Fruit fly (Drosophila melanogaster) whole organism, embryonic: ENCODE results near the gene CG32819.
"Not testable (repeated sequence)": the region's sequence is repeated elsewhere in the genome, so short reads cannot be mapped to it uniquely, and the experiment has no call there.

ENCODE experiments used
- CG10209 ChIP-seq: fragments of 200-800 bp; sonication (Bioruptor generic); optimal IDR thresholded peaks from 3 replicates; lab custom pipeline; 2017; ENCODE audit warnings: missing biosample characterization, mild to moderate bottlenecking, missing genetic modification characterization, missing genetic modification reagents
- CG7745 ChIP-seq: fragments of 200-800 bp; sonication (Bioruptor generic); optimal IDR thresholded peaks from 2 replicates; lab custom pipeline; 2018; ENCODE audit warnings: missing biosample characterization, mild to moderate bottlenecking, missing genetic modification characterization, moderate library complexity
- H2.0 ChIP-seq: fragments of 200-800 bp; sonication (Bioruptor generic); IDR thresholded peaks from 2 replicates; pipeline ENCODE4 v1.3.6; 2022; ENCODE audit warnings: missing biosample characterization, missing genetic modification characterization
- twi ChIP-seq: fragments of 200-800 bp; optimal IDR thresholded peaks from 2 replicates; lab custom pipeline; 2019; ENCODE audit warnings: missing biosample characterization, mild to moderate bottlenecking, missing genetic modification characterization, moderate library complexity

DNA sequence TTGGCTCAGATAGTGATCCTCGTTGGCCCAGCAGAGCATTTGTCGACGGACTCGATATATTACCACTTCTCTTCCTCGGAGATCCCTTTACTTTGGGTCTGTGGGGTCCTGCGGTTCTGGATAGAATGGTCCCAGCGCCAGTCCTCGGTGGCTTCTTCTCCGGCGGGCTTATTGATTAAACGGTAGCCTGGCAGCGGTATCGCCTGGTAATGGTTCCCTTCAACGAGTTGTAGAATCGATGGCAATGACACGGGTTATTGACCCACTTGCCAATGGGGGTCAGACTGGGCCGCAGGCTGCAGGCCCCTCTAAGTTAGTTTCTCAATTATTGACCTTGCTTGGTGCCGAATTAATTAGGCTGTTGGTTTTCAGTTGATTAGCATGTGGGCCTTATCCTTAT lies 12.1 kb downstream of the CG32819 start, which contains the start of gene CG17450:
- TF ChIP-seq CG10209; twi (tag; lab: Kevin White, UChicago); CG7745 (tag; lab: Kevin White, UChicago); H2.0 (GFP tag; lab: Robert Waterston, UW): not testable (repeated sequence)
